Worm (Caenorhabditis elegans): ENCODE data around the gene Y82E9BL.18.

The Y82E9BL.18 gene

DNA sequence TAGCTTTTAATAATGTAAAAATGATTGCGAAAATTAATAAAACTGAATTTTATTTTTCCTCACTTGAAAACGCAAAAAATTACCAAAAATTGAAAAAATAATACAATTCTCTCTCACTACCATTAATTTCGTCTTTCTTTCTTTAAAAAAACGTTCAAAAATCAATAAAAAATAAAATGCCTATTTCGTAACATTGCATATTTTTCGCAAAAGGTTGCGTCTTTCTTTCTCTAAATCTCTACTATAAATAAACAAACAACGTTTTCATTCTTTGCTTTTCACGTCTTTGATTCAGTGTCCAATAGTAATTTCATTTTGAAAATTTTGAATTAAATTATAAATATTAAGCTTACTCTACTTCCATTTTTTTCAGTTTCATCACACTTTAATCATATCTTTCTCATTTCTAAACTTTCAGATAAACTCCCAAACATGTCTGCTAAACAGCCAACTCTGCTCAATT, 42.0 kb upstream of the Y82E9BL.18 start, which contains the start of gene fbxa-37 (continued):
- TF ChIP-seq ceh-28 (tag; optimal IDR thresholded peaks at IDR 0.05) (no peak), ceh-44 (GFP tag; IDR thresholded peaks at IDR 0.05) (no peak), ztf-7 (tag; optimal IDR thresholded peaks at IDR 0.05) (peak; percentile 88), nhr-6 (tag; optimal IDR thresholded peaks at IDR 0.05) (no peak), set-16 (GFP tag; IDR thresholded peaks at IDR 0.05) (no peak), D1046.2 (GFP tag; IDR thresholded peaks at IDR 0.05) (no peak), zag-1 (tag; optimal IDR thresholded peaks at IDR 0.05) (no peak), madf-9 (GFP tag; conservative IDR thresholded peaks at IDR 0.05) (no peak), nhr-77 (tag; optimal IDR thresholded peaks at IDR 0.05) (no peak), ZK546.5 (tag; optimal IDR thresholded peaks at IDR 0.05) (no peak), egl-27 (tag; optimal IDR thresholded peaks at IDR 0.05) (no peak), ztf-11 (tag; optimal IDR thresholded peaks at IDR 0.05) (no peak), unc-130 (GFP tag; optimal IDR thresholded peaks at IDR 0.05) (no peak)

DNA sequence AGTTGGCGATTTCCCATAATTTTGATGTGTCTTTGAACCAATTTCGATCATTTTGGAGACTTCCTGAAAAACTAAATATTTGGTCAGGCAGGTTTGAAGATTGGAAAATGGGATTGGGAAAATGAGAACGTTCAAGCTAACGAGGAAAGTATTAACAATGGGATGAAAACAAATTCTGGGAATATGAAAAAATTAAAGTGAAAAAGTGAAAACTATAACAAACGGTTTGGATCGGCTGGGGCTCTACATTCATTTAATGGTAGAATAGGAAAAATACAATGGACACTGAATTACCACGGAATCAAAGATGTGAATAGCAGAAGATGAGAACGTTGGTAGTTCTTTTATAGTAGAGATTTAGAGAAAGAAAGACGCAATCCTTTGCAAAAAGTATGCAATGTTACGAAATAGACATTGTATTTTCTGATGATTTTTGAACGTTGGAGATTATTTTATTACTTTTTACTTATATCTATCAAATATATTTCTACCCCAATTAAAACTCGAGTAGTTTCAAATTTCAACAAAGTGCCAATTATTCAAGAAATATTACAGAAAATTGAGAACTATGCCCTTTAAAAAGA, 38.0 kb upstream of the Y82E9BL.18 start, which contains the start of gene fbxa-50:
TSS of gene fbxa-50 (minus strand) at position 51 of the 584 bp plus-strand sequence.
- TF ChIP-seq ZK546.5 (tag; optimal IDR thresholded peaks at IDR 0.05): no peak
- no peak for TF ChIP-seq gei-8 (GFP tag; optimal IDR thresholded peaks at IDR 0.05)
- no peak for TF ChIP-seq fos-1 (tag; optimal IDR thresholded peaks at IDR 0.05)
- TF ChIP-seq tag-97 (GFP tag; IDR thresholded peaks at IDR 0.05): no peak
- no peak for TF ChIP-seq dmd-6 (GFP tag; IDR thresholded peaks at IDR 0.05)
- TF ChIP-seq ztf-11 (tag; optimal IDR thresholded peaks at IDR 0.05): no peak
- peak; percentile 77 for TF ChIP-seq zip-2 (tag; optimal IDR thresholded peaks at IDR 0.05)

DNA sequence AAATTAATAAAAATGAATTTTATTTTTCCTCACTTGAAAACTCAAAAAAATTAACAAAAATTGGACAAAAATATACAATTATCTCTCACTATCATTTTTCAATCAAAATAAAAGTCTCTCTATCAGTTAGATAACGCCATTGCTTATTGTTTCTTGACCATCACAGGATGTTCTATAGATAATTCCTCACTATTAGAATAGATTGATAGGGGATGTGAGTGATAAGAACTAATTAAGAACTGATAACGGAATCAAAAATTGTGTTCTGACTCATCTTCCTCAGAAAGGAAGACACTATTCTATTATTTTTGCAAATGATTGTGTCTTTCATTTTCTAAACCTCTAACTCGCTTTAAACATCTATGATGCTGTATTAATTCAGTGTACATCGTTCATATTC, 37.5 kb upstream of the Y82E9BL.18 start:
- TF ChIP-seq daf-16 (GFP tag; optimal IDR thresholded peaks at IDR 0.05) (no peak), daf-16 (tag; optimal IDR thresholded peaks at IDR 0.05) (peak; percentile 18), nhr-28 (tag; optimal IDR thresholded peaks at IDR 0.05) (peak; percentile 39), nhr-76 (tag; optimal IDR thresholded peaks at IDR 0.05) (no peak), pqm-1 (tag; optimal IDR thresholded peaks at IDR 0.05) (peak; percentile 53), fos-1 (tag; optimal IDR thresholded peaks at IDR 0.05) (no peak)

DNA sequence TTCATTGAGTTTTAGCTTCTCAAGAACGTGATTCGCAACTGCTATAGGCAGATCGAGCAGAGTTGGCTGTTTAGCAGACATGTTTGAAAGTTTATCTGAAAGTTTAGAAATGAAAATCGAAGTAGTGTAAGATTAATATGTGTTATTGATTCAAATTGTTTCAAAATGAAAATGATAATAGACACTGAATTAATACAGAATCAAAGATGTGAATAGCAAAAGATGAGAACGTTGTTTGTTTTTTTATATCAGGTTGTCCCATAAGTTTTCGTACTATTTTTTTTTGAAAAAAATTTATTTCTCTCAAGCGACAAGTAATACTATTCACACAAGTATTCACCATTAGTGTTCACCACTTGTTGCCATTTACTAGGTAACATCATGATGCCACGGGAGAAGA, 33.5 kb upstream of the Y82E9BL.18 start, which contains the start of gene fbxa-36:
TSS of gene fbxa-36 (minus strand) at position 101 of the 400 bp plus-strand sequence.
- TF ChIP-seq dpl-1 (GFP tag; optimal IDR thresholded peaks at IDR 0.05) (no peak), ceh-82 (tag; optimal IDR thresholded peaks at IDR 0.05) (no peak), lim-7 (GFP tag; IDR thresholded peaks at IDR 0.05) (no peak), nhr-6 (tag; optimal IDR thresholded peaks at IDR 0.05) (no peak), zip-2 (tag; optimal IDR thresholded peaks at IDR 0.05) (no peak), F49E8.2 (tag; optimal IDR thresholded peaks at IDR 0.05; ENCODE audit: borderline replicate concordance) (no peak), T20F7.1 (GFP tag; optimal IDR thresholded peaks at IDR 0.05) (no peak), tag-97 (GFP tag; IDR thresholded peaks at IDR 0.05) (no peak), ztf-11 (tag; optimal IDR thresholded peaks at IDR 0.05) (no peak), lir-3 (tag; optimal IDR thresholded peaks at IDR 0.05) (no peak), saeg-2 (GFP tag; IDR thresholded peaks at IDR 0.05) (no peak), nhr-10 (tag; optimal IDR thresholded peaks at IDR 0.05) (no peak), T26A8.4 (GFP tag; IDR thresholded peaks at IDR 0.05) (no peak), vab-7 (GFP tag; IDR thresholded peaks at IDR 0.05) (no peak)

ce11 chrIII:1295149-1295716, 31.4 kb upstream of the Y82E9BL.18 start, which contains the start of gene fbxa-35:
Gene fbxa-35 (plus strand): TSS chrIII:1295666.
- TF ChIP-seq pqm-1 (tag; optimal IDR thresholded peaks at IDR 0.05): peak; percentile 79
- no peak for TF ChIP-seq skn-1 (tag; optimal IDR thresholded peaks at IDR 0.05)
- peak; percentile 65 for TF ChIP-seq nhr-28 (tag; optimal IDR thresholded peaks at IDR 0.05)
- no peak for TF ChIP-seq daf-16 (GFP tag; optimal IDR thresholded peaks at IDR 0.05)
- TF ChIP-seq daf-16 (tag; optimal IDR thresholded peaks at IDR 0.05): peak; percentile 45
- TF ChIP-seq Y75B8A.6 (GFP tag; IDR thresholded peaks at IDR 0.05): no peak
- peak; percentile 54 for TF ChIP-seq nhr-77 (tag; optimal IDR thresholded peaks at IDR 0.05)
- no peak for TF ChIP-seq T20F7.1 (GFP tag; optimal IDR thresholded peaks at IDR 0.05)
- no peak for TF ChIP-seq egl-43 (GFP tag; IDR thresholded peaks at IDR 0.05)
- TF ChIP-seq unc-62 (GFP tag; optimal IDR thresholded peaks at IDR 0.05 in 1 of 2): peak in 1 of 2 experiments; percentile 85
- no peak for TF ChIP-seq unc-62 (tag; optimal IDR thresholded peaks at IDR 0.05)

Measured in whole organism, L4 larva.